Worm (Caenorhabditis elegans): ENCODE results near the gene irld-44.

DNA sequence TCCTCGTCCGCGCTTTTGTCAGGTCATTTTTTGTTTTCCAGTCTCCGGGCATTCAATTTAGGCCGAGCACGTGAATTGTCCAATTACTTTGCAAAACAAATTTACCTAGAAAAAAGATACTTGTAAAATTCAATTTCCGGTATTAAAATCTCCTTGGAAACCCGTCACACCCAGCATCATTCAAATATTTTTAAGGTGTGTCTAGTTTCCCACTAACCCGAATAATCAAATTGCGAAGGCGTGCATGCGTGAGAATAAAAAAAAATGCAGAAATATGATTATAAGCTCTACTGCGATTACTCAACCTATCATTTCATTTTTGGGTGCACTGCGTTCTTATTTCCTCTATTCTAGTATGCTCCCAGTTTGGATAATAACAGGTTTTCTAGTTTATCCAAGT lies 3.7 kb downstream of the irld-44 start, which contains the start of gene irld-11:
- no peak for TF ChIP-seq F13C5.2 (tag; optimal IDR thresholded peaks at IDR 0.05)
- TF ChIP-seq ama-1 (optimal IDR thresholded peaks at IDR 0.05) = no peak
- TF ChIP-seq hmg-4 (GFP tag; optimal IDR thresholded peaks at IDR 0.05) = no peak
- TF ChIP-seq tbx-11 (GFP tag; IDR thresholded peaks at IDR 0.05) = no peak
- TF ChIP-seq aly-1 (tag; optimal IDR thresholded peaks at IDR 0.05) = no peak
- no peak for TF ChIP-seq tbx-37 (GFP tag; conservative IDR thresholded peaks at IDR 0.05)
- no peak for TF ChIP-seq hmbx-1 (tag; optimal IDR thresholded peaks at IDR 0.05)
- TF ChIP-seq pes-1 (GFP tag; IDR thresholded peaks at IDR 0.05) = no peak
- no peak for TF ChIP-seq flt-1 (GFP tag; IDR thresholded peaks at IDR 0.05)

Measured in whole organism, early embryonic.